Worm (Caenorhabditis elegans): ENCODE data around the gene nas-9.

nas-9 gene

DNA sequence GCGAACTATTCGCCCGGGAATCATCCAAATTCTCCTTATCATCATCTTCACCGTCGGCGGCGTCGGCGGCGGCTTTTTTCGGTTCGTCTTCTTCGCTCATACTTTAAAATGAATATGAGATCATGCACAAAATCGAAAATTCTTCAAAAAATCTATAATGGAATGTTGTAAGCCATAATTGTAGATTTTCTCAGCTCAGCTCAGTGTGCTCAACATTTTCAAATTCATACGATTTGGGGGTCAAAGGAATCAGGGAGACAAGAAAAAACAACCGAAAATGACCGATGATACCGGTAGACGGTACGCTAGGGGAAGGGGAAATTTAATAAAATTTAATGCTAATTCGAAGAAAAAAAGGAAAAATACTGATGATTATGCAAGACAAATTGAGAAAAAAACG is 21.2 kb downstream of the nas-9 start, which contains the start of gene ccep-97:
Gene ccep-97, minus strand, starts transcription at position 101 of the 400 bp plus-strand sequence.
- TF ChIP-seq gmeb-1 (tag; optimal IDR thresholded peaks at IDR 0.05) (no peak), snpc-4 (tag; optimal IDR thresholded peaks at IDR 0.05) (no peak), elt-3 (tag; optimal IDR thresholded peaks at IDR 0.05) (no peak), nhr-77 (tag; optimal IDR thresholded peaks at IDR 0.05) (no peak), sem-4 (tag; optimal IDR thresholded peaks at IDR 0.05) (no peak), elt-1 (tag; optimal IDR thresholded peaks at IDR 0.05) (no peak), nhr-21 (tag; optimal IDR thresholded peaks at IDR 0.05) (no peak), alr-1 (tag; optimal IDR thresholded peaks at IDR 0.05) (no peak), ztf-4 (tag; optimal IDR thresholded peaks at IDR 0.05) (no peak), skn-1 (tag; optimal IDR thresholded peaks at IDR 0.05) (no peak)

ce11 chrV:4813825-4814224 is 26.0 kb downstream of the nas-9 start:
- no peak for TF ChIP-seq dmd-4 (tag; optimal IDR thresholded peaks at IDR 0.05)
- no peak for TF ChIP-seq nhr-129 (tag; optimal IDR thresholded peaks at IDR 0.05)
- TF ChIP-seq mab-5 (tag; optimal IDR thresholded peaks at IDR 0.05) = no peak
- TF ChIP-seq nhr-12 (tag; optimal IDR thresholded peaks at IDR 0.05) = no peak
- TF ChIP-seq blmp-1 (tag; optimal IDR thresholded peaks at IDR 0.05; ENCODE audit: insufficient read depth) = no peak
- no peak for TF ChIP-seq nhr-237 (tag; optimal IDR thresholded peaks at IDR 0.05)
- no peak for TF ChIP-seq lin-39 (tag; optimal IDR thresholded peaks at IDR 0.05)
- TF ChIP-seq ZK546.5 (tag; optimal IDR thresholded peaks at IDR 0.05) = no peak
- TF ChIP-seq ztf-4 (tag; optimal IDR thresholded peaks at IDR 0.05) = no peak
- TF ChIP-seq nhr-21 (tag; optimal IDR thresholded peaks at IDR 0.05) = no peak

- TF ChIP-seq nhr-21 (tag; optimal IDR thresholded peaks at IDR 0.05) (no peak), aly-2 (tag; optimal IDR thresholded peaks at IDR 0.05) (no peak), ztf-4 (tag; optimal IDR thresholded peaks at IDR 0.05) (no peak), nhr-6 (tag; optimal IDR thresholded peaks at IDR 0.05) (no peak), nhr-12 (tag; optimal IDR thresholded peaks at IDR 0.05) (no peak), skn-1 (tag; optimal IDR thresholded peaks at IDR 0.05) (no peak), F13H6.1 (tag; optimal IDR thresholded peaks at IDR 0.05) (peak; percentile 49), snpc-4 (tag; optimal IDR thresholded peaks at IDR 0.05) (no peak), ama-1 (optimal IDR thresholded peaks at IDR 0.05) (no peak), zag-1 (tag; optimal IDR thresholded peaks at IDR 0.05) (peak; percentile 59), fos-1 (tag; optimal IDR thresholded peaks at IDR 0.05) (no peak), blmp-1 (tag; optimal IDR thresholded peaks at IDR 0.05; ENCODE audit: insufficient read depth) (no peak), nhr-237 (tag; optimal IDR thresholded peaks at IDR 0.05) (no peak), R02D3.7 (tag; optimal IDR thresholded peaks at IDR 0.05) (no peak), nhr-11 (tag; optimal IDR thresholded peaks at IDR 0.05) (no peak), nhr-23 (tag; optimal IDR thresholded peaks at IDR 0.05) (no peak), elt-1 (tag; optimal IDR thresholded peaks at IDR 0.05) (no peak), lin-11 (tag; optimal IDR thresholded peaks at IDR 0.05) (peak; percentile 41), peb-1 (tag; optimal IDR thresholded peaks at IDR 0.05) (no peak), nhr-129 (tag; optimal IDR thresholded peaks at IDR 0.05) (peak; percentile 67), C34F6.9 (tag; optimal IDR thresholded peaks at IDR 0.05) (peak; percentile 76), Y55F3AM.14 (GFP tag; optimal IDR thresholded peaks at IDR 0.05) (peak; percentile 31), mdl-1 (tag; optimal IDR thresholded peaks at IDR 0.05) (no peak), lsy-2 (tag; optimal IDR thresholded peaks at IDR 0.05) (peak in 1 of 2 experiments; percentile 55), lin-13 (GFP tag; optimal IDR thresholded peaks at IDR 0.05) (peak; percentile 48), crh-2 (tag; optimal IDR thresholded peaks at IDR 0.05) (peak; percentile 8), lin-39 (tag; optimal IDR thresholded peaks at IDR 0.05) (no peak), ceh-82 (tag; optimal IDR thresholded peaks at IDR 0.05) (no peak), elt-3 (tag; optimal IDR thresholded peaks at IDR 0.05) (no peak), sma-3 (GFP tag; optimal IDR thresholded peaks at IDR 0.05) (no peak), unc-55 (GFP tag; optimal IDR thresholded peaks at IDR 0.05) (peak; percentile 81)
Measured at ce11 chrV:4810653-4811052, 29.2 kb downstream of the nas-9 start.

- TF ChIP-seq Y55F3AM.14 (GFP tag; optimal IDR thresholded peaks at IDR 0.05) (no peak), blmp-1 (tag; optimal IDR thresholded peaks at IDR 0.05; ENCODE audit: insufficient read depth) (peak; percentile 1), ztf-4 (tag; optimal IDR thresholded peaks at IDR 0.05) (peak; percentile 22), ceh-16 (tag; optimal IDR thresholded peaks at IDR 0.05) (no peak)
Measured at ce11 chrV:4806859-4807258, 33.0 kb downstream of the nas-9 start.

All from whole organism, L2 larva.